Fruit fly (Drosophila melanogaster): ENCODE data around the gene Zmynd10.

Gene Zmynd10

DNA sequence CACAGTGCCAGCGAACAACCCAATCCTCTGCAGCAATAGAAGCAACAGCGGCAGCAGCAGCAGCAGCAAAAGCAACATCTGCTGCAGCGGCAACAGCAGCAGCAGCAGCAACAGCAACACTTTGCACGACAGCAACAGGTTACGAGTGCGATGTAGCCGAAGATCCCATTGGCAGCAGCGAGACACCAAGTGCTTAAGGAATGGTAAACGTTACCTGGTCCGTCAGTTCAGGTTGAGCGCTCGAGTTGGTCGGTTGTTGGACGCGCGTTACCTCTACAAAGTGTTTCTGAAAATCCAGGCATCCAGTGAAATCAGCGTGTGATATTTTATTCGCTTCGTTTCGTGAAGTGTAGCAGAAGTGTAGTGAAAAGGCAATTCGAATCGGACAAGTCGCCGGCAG, 2.5 kb upstream of the Zmynd10 start, which contains the start of gene CG17672 (continued):
- TF ChIP-seq schlank (tag; optimal IDR thresholded peaks at IDR 0.05), result no peak
- TF ChIP-seq ranshi (GFP tag; IDR thresholded peaks at IDR 0.05), result no peak
- 0 out of 2 replicates have a peak, but pooled peaks have one; percentile 14 for TF ChIP-seq inv (GFP tag; IDR thresholded peaks at IDR 0.05; ENCODE audit: partially characterized antibody)
- TF ChIP-seq Doc3 (GFP tag; IDR thresholded peaks at IDR 0.05; ENCODE audit: partially characterized antibody), result no peak
- TF ChIP-seq CG14050 (GFP tag; IDR thresholded peaks at IDR 0.05), result no peak
- no peak for TF ChIP-seq HmgD (GFP tag; optimal IDR thresholded peaks at IDR 0.05)
- no peak for TF ChIP-seq CG42726 (GFP tag; IDR thresholded peaks at IDR 0.05; ENCODE audit: partially characterized antibody)
- no peak for TF ChIP-seq Hey (tag; optimal IDR thresholded peaks at IDR 0.05)
- no peak for TF ChIP-seq pb (GFP tag; optimal IDR thresholded peaks at IDR 0.05)
- no peak for TF ChIP-seq CG1233 (GFP tag; optimal IDR thresholded peaks at IDR 0.05)
- no peak for TF ChIP-seq CG2202 (tag; optimal IDR thresholded peaks at IDR 0.05)
- TF ChIP-seq sima (GFP tag; optimal IDR thresholded peaks at IDR 0.05), result no peak
- no peak for TF ChIP-seq psq (GFP tag; optimal IDR thresholded peaks at IDR 0.05)
- TF ChIP-seq mld (GFP tag; IDR thresholded peaks at IDR 0.05; ENCODE audit: partially characterized antibody), result no peak
- no peak for TF ChIP-seq Meics (GFP tag; optimal IDR thresholded peaks at IDR 0.05)
- no peak for TF ChIP-seq zen (tag; optimal IDR thresholded peaks at IDR 0.05)
- no peak for TF ChIP-seq CG14965 (GFP tag; optimal IDR thresholded peaks at IDR 0.05; ENCODE audit: borderline replicate concordance)
- TF ChIP-seq CG12155 (GFP tag; optimal IDR thresholded peaks at IDR 0.05), result no peak
- no peak for TF ChIP-seq CG18476 (GFP tag; optimal IDR thresholded peaks at IDR 0.05)
- TF ChIP-seq CG5180 (GFP tag; optimal IDR thresholded peaks at IDR 0.05), result peak; percentile 23
- TF ChIP-seq Adf1 (GFP tag; IDR thresholded peaks at IDR 0.05), result peak; percentile 22; the same call in 1 of the 2 replicates
- TF ChIP-seq CG12299 (tag; optimal IDR thresholded peaks at IDR 0.05), result no peak
- no peak for TF ChIP-seq CG1792 (GFP tag; optimal IDR thresholded peaks at IDR 0.05)

- TF ChIP-seq CG9817 (tag; optimal IDR thresholded peaks at IDR 0.05), result no peak
- 0 out of 3 replicates have a peak, but pooled peaks have one; percentile 10 for TF ChIP-seq HLH4C (GFP tag; IDR thresholded peaks at IDR 0.05; ENCODE audit: partially characterized antibody)
- no peak for TF ChIP-seq CG1792 (GFP tag; optimal IDR thresholded peaks at IDR 0.05)
- no peak for TF ChIP-seq pros (GFP tag; optimal IDR thresholded peaks at IDR 0.05)
- no peak for TF ChIP-seq hkb (optimal IDR thresholded peaks at IDR 0.05)
- TF ChIP-seq hkb (GFP tag; IDR thresholded peaks at IDR 0.05), result no peak
- TF ChIP-seq HLH54F (GFP tag; optimal IDR thresholded peaks at IDR 0.05), result no peak
- peak; percentile 43 for TF ChIP-seq Sry-δ (GFP tag; optimal IDR thresholded peaks at IDR 0.05)
- TF ChIP-seq BEAF-32 (GFP tag; optimal IDR thresholded peaks at IDR 0.05), result peak; percentile 28
- TF ChIP-seq ind (GFP tag; optimal IDR thresholded peaks at IDR 0.05), result no peak
- TF ChIP-seq CG13287 (GFP tag; IDR thresholded peaks at IDR 0.05; ENCODE audit: partially characterized antibody), result 0 out of 2 replicates have a peak, but pooled peaks have one; percentile 14
- no peak for TF ChIP-seq CG6175 (GFP tag; IDR thresholded peaks at IDR 0.05)
- TF ChIP-seq Hr78 (GFP tag; optimal IDR thresholded peaks at IDR 0.05), result no peak
- no peak for TF ChIP-seq CG10274 (GFP tag; optimal IDR thresholded peaks at IDR 0.05)
- TF ChIP-seq Bgb (GFP tag; IDR thresholded peaks at IDR 0.05; ENCODE audit: partially characterized antibody), result 0 out of 2 replicates have a peak, but pooled peaks have one; percentile 16
- no peak for TF ChIP-seq vfl (GFP tag; optimal IDR thresholded peaks at IDR 0.05)
- no peak for TF ChIP-seq CG31365 (tag; optimal IDR thresholded peaks at IDR 0.05)
- no peak for TF ChIP-seq bigmax (GFP tag; optimal IDR thresholded peaks at IDR 0.05)
- TF ChIP-seq Dip2 (GFP tag; IDR thresholded peaks at IDR 0.05), result no peak
- TF ChIP-seq NC2β (GFP tag; optimal IDR thresholded peaks at IDR 0.05), result no peak
- peak; percentile 15 for TF ChIP-seq kni (GFP tag; optimal IDR thresholded peaks at IDR 0.05)
- TF ChIP-seq otp (GFP tag; IDR thresholded peaks at IDR 0.05), result no peak
- no peak for TF ChIP-seq CG10462 (GFP tag; optimal IDR thresholded peaks at IDR 0.05)
- TF ChIP-seq CG2116 (GFP tag; optimal IDR thresholded peaks at IDR 0.05), result peak; percentile 68
- TF ChIP-seq CG9609 (GFP tag; optimal IDR thresholded peaks at IDR 0.05), result no peak
- no peak for TF ChIP-seq fd96Cb (tag; optimal IDR thresholded peaks at IDR 0.05)
- TF ChIP-seq CG34224 (GFP tag; IDR thresholded peaks at IDR 0.05; ENCODE audit: partially characterized antibody), result no peak
- TF ChIP-seq Antp (GFP tag; optimal IDR thresholded peaks at IDR 0.05), result no peak
- TF ChIP-seq CG9437 (GFP tag; optimal IDR thresholded peaks at IDR 0.05), result no peak
Observed at dm6 chr3L:13027333-13027732, 1.1 kb upstream of the Zmynd10 start.
